Fruit fly (Drosophila melanogaster) whole organism, larva: ENCODE data around the gene CG13970.

Experiments used
- noc ChIP-seq: fragments of 200-800 bp; sonication (Bioruptor generic); optimal IDR thresholded peaks from 3 replicates; lab custom pipeline; 2019; ENCODE audit warnings: missing biosample characterization, mild to moderate bottlenecking, missing genetic modification characterization, moderate library complexity

Gene CG13970

dm6 chr2L:20086295-20087096, 17.5 kb downstream of the CG13970 start:
- peak; percentile 83 for TF ChIP-seq noc (tag; lab: Kevin White, UChicago)

DNA sequence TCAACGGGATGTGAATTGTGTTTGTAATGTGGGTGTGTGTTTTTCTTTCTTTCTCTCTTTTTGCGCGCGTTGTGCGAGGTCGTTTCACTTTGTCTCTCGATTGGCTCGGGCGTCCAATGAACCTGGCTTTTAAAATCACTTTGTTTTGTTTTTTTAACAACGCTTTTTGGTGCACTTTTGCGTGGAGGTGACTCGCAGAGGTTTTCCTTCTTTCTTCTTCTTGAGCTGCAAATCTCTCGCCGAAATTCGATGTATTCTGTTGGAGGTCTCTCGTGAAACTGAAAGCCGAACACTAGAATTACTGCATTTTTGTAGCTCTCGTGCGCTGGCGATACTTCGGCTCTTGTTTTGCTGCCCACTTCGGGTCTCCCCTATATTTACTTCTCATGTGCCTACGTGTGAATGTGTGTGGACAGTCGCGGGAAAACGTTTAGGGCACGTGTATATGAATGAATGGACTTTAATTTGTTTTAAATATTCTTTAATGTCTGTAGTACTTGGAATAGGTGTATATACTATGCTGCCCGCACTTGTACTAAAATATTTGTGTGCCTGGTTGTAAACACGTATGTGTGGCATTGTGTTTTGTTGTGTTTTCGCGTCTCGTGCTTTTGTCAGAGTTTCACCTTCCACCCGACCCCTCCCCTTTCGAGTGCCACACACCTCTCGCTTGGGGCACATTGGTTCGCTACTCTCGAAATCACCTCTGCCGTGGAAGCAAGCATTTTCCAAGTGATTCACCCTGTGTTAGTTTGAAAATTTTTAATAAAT, 19.0 kb downstream of the CG13970 start, which contains the start of gene fok:
Gene fok, minus strand, starts transcription at position 286 of the 771 bp plus-strand sequence.
- peak; percentile 98 for TF ChIP-seq noc (tag; lab: Kevin White, UChicago)

- no peak for TF ChIP-seq noc (tag; lab: Kevin White, UChicago)
Measured at dm6 chr2L:20084068-20084651, 19.8 kb downstream of the CG13970 start.

- no peak for TF ChIP-seq noc (tag; lab: Kevin White, UChicago)
Measured at dm6 chr2L:20082965-20083855, 20.7 kb downstream of the CG13970 start.

DNA sequence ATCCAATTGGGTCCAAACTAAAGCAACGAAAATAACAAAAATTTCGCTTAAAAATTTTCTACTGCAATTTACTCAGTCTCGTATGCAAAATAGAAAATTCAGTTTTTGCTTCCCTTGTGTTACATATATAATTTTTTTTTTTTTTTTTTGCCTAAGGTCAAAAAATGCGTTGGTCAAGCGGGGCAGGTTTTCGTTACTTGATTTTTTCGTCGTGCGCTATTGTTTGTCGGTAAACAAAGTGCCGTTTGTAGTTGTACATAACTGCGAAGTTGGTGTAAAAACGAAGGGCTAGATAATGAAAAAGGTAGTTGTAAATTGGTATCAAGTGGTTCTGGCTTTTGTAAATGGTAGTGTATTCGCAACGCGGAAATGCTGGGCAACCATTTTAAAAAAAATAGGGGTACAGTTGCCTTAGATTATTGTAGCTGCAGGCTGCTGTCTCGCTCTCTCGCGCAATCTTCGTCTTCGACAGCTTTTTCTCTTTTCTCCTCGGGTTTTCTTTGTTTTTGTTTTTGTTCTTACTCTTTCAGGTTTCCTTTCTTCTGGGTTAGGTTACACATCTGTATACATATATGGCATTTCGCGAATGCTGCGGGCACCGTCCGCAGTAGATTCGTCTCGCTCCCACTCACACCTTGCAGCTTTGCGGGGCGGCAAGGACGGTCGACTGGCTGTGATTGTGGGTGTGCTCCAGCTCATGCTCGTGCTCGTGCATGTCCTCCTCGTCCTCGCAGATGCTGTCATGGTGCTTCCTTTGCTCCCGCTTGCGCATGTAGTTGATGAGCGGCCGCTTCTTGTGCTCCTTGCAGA, 21.6 kb downstream of the CG13970 start:
- no peak for TF ChIP-seq noc (tag; lab: Kevin White, UChicago)

dm6 chr2L:20080772-20081171, 23.2 kb downstream of the CG13970 start:
- TF ChIP-seq noc (tag; lab: Kevin White, UChicago): no peak

dm6 chr2L:20078880-20079279, 25.1 kb downstream of the CG13970 start:
- peak; percentile 41 for TF ChIP-seq noc (tag; lab: Kevin White, UChicago)

- peak; percentile 84 for TF ChIP-seq noc (tag; lab: Kevin White, UChicago)
Measured at dm6 chr2L:20077423-20078401, 26.2 kb downstream of the CG13970 start.

- TF ChIP-seq noc (tag; lab: Kevin White, UChicago): peak; percentile 35
Measured at dm6 chr2L:20075234-20075803, 28.6 kb downstream of the CG13970 start, which contains the start of the genes pr and neb. pr (minus strand) TSS chr2L:20075458. neb (plus strand) TSS chr2L:20075757.

- TF ChIP-seq noc (tag; lab: Kevin White, UChicago): peak; percentile 22
Measured at dm6 chr2L:20074388-20074787, 29.6 kb downstream of the CG13970 start.

DNA sequence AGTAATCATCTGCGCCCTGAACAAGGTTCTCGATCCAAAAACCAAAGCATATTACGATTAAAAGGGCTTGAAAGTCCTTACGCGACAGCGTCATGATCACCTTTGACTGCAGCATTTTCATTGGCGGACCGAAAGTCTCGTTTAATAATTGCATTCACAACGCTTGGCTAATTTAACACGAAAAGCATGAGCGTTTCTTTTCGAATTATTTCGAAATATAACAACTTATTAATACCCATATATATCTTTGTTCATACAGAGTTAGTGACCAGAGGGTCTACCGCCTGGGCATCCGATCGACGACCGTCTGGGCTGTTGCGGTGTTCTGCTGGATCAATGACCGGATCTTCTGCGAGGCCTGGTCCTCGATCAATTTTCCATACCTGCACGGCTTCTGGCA, 31.9 kb downstream of the CG13970 start, which contains the start of gene CG10730:
Gene CG10730, minus strand, starts transcription at position 101 of the 400 bp plus-strand sequence.
- no peak for TF ChIP-seq noc (tag; lab: Kevin White, UChicago)
